Fruit fly (Drosophila melanogaster) whole organism, embryonic: ENCODE results near the gene nAChRalpha5.

Experiments used
- B-H1 ChIP-seq: fragments of 200-800 bp; sonication (Bioruptor generic); IDR thresholded peaks from 3 replicates; pipeline ENCODE4 v1.3.6; 2022; ENCODE audit warnings: missing biosample characterization, missing genetic modification characterization
- CG1024 ChIP-seq: fragments of 200-800 bp; sonication (Bioruptor generic); IDR thresholded peaks from 2 replicates; pipeline ENCODE4 v1.3.6; 2022; ENCODE audit warnings: missing biosample characterization, missing genetic modification characterization
- CG10267 ChIP-seq: fragments of 200-800 bp; sonication (Bioruptor generic); optimal IDR thresholded peaks from 2 replicates; lab custom pipeline; 2018; ENCODE audit warnings: missing biosample characterization, mild to moderate bottlenecking, missing genetic modification characterization, moderate library complexity
- CG10979 ChIP-seq: fragments of 200-800 bp; sonication (Bioruptor generic); optimal IDR thresholded peaks from 2 replicates; lab custom pipeline; 2018; ENCODE audit warnings: missing biosample characterization, mild to moderate bottlenecking, missing genetic modification characterization, moderate library complexity
- CG11696 ChIP-seq: fragments of 200-800 bp; sonication (Bioruptor generic); IDR thresholded peaks from 2 replicates; pipeline ENCODE4 v1.3.6; 2022; ENCODE audit warnings: missing biosample characterization, missing genetic modification characterization
- CG13624 ChIP-seq: fragments of 200-800 bp; sonication (Bioruptor generic); optimal IDR thresholded peaks from 2 replicates; lab custom pipeline; 2016; ENCODE audit warnings: missing biosample characterization, missing genetic modification characterization
- CG15011 ChIP-seq: fragments of 200-800 bp; sonication (Bioruptor generic); optimal IDR thresholded peaks from 3 replicates; lab custom pipeline; 2018; ENCODE audit warnings: missing biosample characterization, mild to moderate bottlenecking, missing genetic modification characterization
- CG18262 ChIP-seq: fragments of 200-800 bp; optimal IDR thresholded peaks from 3 replicates; lab custom pipeline; 2019; ENCODE audit warnings: missing biosample characterization, mild to moderate bottlenecking, missing genetic modification characterization, moderate library complexity
- CG18764 ChIP-seq: fragments of 200-800 bp; sonication (Bioruptor generic); optimal IDR thresholded peaks from 3 replicates; lab custom pipeline; 2016; ENCODE audit warnings: missing biosample characterization, missing genetic modification characterization
- CG2120 ChIP-seq: fragments of 200-800 bp; sonication (Bioruptor generic); optimal IDR thresholded peaks from 3 replicates; lab custom pipeline; 2016; ENCODE audit warnings: missing biosample characterization, missing genetic modification characterization
- CG2889 ChIP-seq: fragments of 200-800 bp; sonication (Bioruptor generic); IDR thresholded peaks from 3 replicates; pipeline ENCODE4 v1.3.6; 2022; ENCODE audit warnings: missing biosample characterization, missing genetic modification characterization
- CG30403 ChIP-seq: fragments of 200-800 bp; sonication (Bioruptor generic); optimal IDR thresholded peaks from 3 replicates; lab custom pipeline; 2016; ENCODE audit warnings: missing biosample characterization, missing genetic modification characterization
- CG31388 ChIP-seq: fragments of 200-800 bp; sonication (Bioruptor generic); optimal IDR thresholded peaks from 2 replicates; lab custom pipeline; 2016; ENCODE audit warnings: missing biosample characterization, missing genetic modification characterization
- CG32532 ChIP-seq: fragments of 200-800 bp; sonication (Bioruptor generic); IDR thresholded peaks from 2 replicates; pipeline ENCODE4 v1.3.6; 2022; ENCODE audit warnings: missing biosample characterization, missing genetic modification characterization
- CG43689 ChIP-seq: fragments of 200-800 bp; sonication (Bioruptor generic); IDR thresholded peaks from 2 replicates; pipeline ENCODE4 v1.3.6; 2022; ENCODE audit warnings: missing biosample characterization, missing genetic modification characterization
- CG4854 ChIP-seq: fragments of 200-800 bp; sonication (Bioruptor generic); optimal IDR thresholded peaks from 2 replicates; lab custom pipeline; 2016; ENCODE audit warnings: missing biosample characterization, missing genetic modification characterization, inconsistent platforms
- CG5180 ChIP-seq: fragments of 200-800 bp; sonication (Bioruptor generic); optimal IDR thresholded peaks from 3 replicates; lab custom pipeline; 2017; ENCODE audit warnings: missing biosample characterization, missing genetic modification characterization, mild to moderate bottlenecking, moderate library complexity, missing genetic modification reagents
- CG5953 ChIP-seq: fragments of 200-800 bp; sonication (Bioruptor generic); IDR thresholded peaks from 2 replicates; pipeline ENCODE4 v1.3.6; 2022; ENCODE audit warnings: missing biosample characterization, missing genetic modification characterization
- CG7372 ChIP-seq: fragments of 200-800 bp; sonication (Bioruptor generic); IDR thresholded peaks from 2 replicates; pipeline ENCODE4 v1.3.6; 2022; ENCODE audit warnings: missing biosample characterization, missing genetic modification characterization
- CG8388 ChIP-seq: fragments of 200-800 bp; sonication (Bioruptor generic); optimal IDR thresholded peaks from 2 replicates; lab custom pipeline; 2019; ENCODE audit warnings: missing biosample characterization, mild to moderate bottlenecking, missing genetic modification characterization, moderate library complexity
- CG8478 ChIP-seq: fragments of >200 bp; optimal IDR thresholded peaks from 2 replicates; lab custom pipeline; 2018
- CG8924 ChIP-seq: fragments of 200-800 bp; optimal IDR thresholded peaks from 3 replicates; lab custom pipeline; 2019; ENCODE audit warnings: missing biosample characterization, mild to moderate bottlenecking, missing genetic modification characterization, moderate library complexity
- Dbx ChIP-seq: fragments of 200-800 bp; sonication (Bioruptor generic); IDR thresholded peaks from 3 replicates; pipeline ENCODE4 v1.3.6; 2022; ENCODE audit warnings: missing biosample characterization, missing genetic modification characterization
- Dek ChIP-seq: fragments of 200-800 bp; sonication (Bioruptor generic); optimal IDR thresholded peaks from 3 replicates; lab custom pipeline; 2019; ENCODE audit warnings: missing biosample characterization, mild to moderate bottlenecking, missing genetic modification characterization, moderate library complexity
- Dip2 ChIP-seq: fragments of 200-800 bp; sonication (Bioruptor generic); IDR thresholded peaks from 2 replicates; pipeline ENCODE4 v1.3.6; 2022; ENCODE audit warnings: missing biosample characterization, missing genetic modification characterization
- Dip3 ChIP-seq: fragments of 200-800 bp; sonication (Bioruptor generic); optimal IDR thresholded peaks from 3 replicates; lab custom pipeline; 2016; ENCODE audit warnings: missing biosample characterization, missing genetic modification characterization
- Ets65A ChIP-seq: fragments of 200-800 bp; sonication (Bioruptor generic); peaks from one replicate; lab custom pipeline; 2016; ENCODE audit warnings: missing biosample characterization, missing genetic modification characterization
- GATAe ChIP-seq: fragments of 200-800 bp; sonication (Bioruptor generic); conservative IDR thresholded peaks from 2 replicates; pipeline ENCODE4 v1.3.6; 2022; ENCODE audit warnings: missing biosample characterization, missing genetic modification characterization
- Hey ChIP-seq: fragments of 200-800 bp; sonication (Bioruptor generic); optimal IDR thresholded peaks from 3 replicates; lab custom pipeline; 2018; ENCODE audit warnings: missing biosample characterization, mild to moderate bottlenecking, missing genetic modification characterization
- Kr ChIP-seq: fragments of 200-800 bp; sonication (Bioruptor generic); optimal IDR thresholded peaks from 2 replicates; lab custom pipeline; 2017; ENCODE audit warnings: missing biosample characterization, mild to moderate bottlenecking, missing genetic modification characterization
- Lhr ChIP-seq: fragments of 200-800 bp; sonication (Bioruptor generic); optimal IDR thresholded peaks from 3 replicates; lab custom pipeline; 2017; ENCODE audit warnings: mild to moderate bottlenecking, missing biosample characterization, missing genetic modification reagents, missing genetic modification characterization
- Med ChIP-seq: fragments of 200-800 bp; sonication (Bioruptor generic); peaks from one replicate; lab custom pipeline; 2016; ENCODE audit warnings: missing biosample characterization, missing genetic modification characterization, mild to moderate bottlenecking, inconsistent platforms, moderate library complexity
- PHDP ChIP-seq: fragments of 200-800 bp; sonication (Bioruptor generic); optimal IDR thresholded peaks from 3 replicates; lab custom pipeline; 2018; ENCODE audit warnings: missing biosample characterization, mild to moderate bottlenecking, missing genetic modification characterization, moderate library complexity
- Ravus ChIP-seq: fragments of 200-800 bp; sonication (Bioruptor generic); IDR thresholded peaks from 2 replicates; pipeline ENCODE4 v1.3.6; 2022; ENCODE audit warnings: missing biosample characterization, missing genetic modification characterization
- Scr ChIP-seq: fragments of 200-800 bp; sonication (Bioruptor generic); IDR thresholded peaks from 2 replicates; pipeline ENCODE4 v1.3.6; 2022; ENCODE audit warnings: missing biosample characterization, missing genetic modification characterization; ENCODE audit not compliant: partially characterized antibody
- Ssrp ChIP-seq: fragments of 200-800 bp; sonication (Bioruptor generic); optimal IDR thresholded peaks from 2 replicates; lab custom pipeline; 2018; ENCODE audit warnings: missing biosample characterization, mild to moderate bottlenecking, missing genetic modification characterization, moderate library complexity
- ap ChIP-seq: fragments of 200-800 bp; sonication (Bioruptor generic); IDR thresholded peaks from 2 replicates; pipeline ENCODE4 v1.3.6; 2022; ENCODE audit warnings: missing biosample characterization, missing genetic modification characterization
- cas ChIP-seq: fragments of 200-800 bp; sonication (Bioruptor generic); IDR thresholded peaks from 2 replicates; pipeline ENCODE4 v1.3.6; 2022; ENCODE audit warnings: missing biosample characterization, missing genetic modification characterization
- dimm ChIP-seq: fragments of 200-800 bp; sonication (Bioruptor generic); IDR thresholded peaks from 2 replicates; pipeline ENCODE4 v1.3.6; 2022; ENCODE audit warnings: missing biosample characterization, missing genetic modification characterization
- disco-r ChIP-seq: fragments of 200-800 bp; sonication (Bioruptor generic); optimal IDR thresholded peaks from 2 replicates; lab custom pipeline; 2016; ENCODE audit warnings: missing biosample characterization, missing genetic modification characterization
- gcm ChIP-seq: fragments of 200-800 bp; sonication (Bioruptor generic); optimal IDR thresholded peaks from 2 replicates; lab custom pipeline; 2019; ENCODE audit warnings: missing biosample characterization, mild to moderate bottlenecking, missing genetic modification characterization, moderate library complexity
- grn ChIP-seq: fragments of 200-800 bp; sonication (Bioruptor generic); optimal IDR thresholded peaks from 3 replicates; lab custom pipeline; 2017; ENCODE audit warnings: missing biosample characterization, missing genetic modification characterization
- gsb ChIP-seq: fragments of 200-800 bp; sonication (Bioruptor generic); IDR thresholded peaks from 2 replicates; pipeline ENCODE4 v1.3.6; 2022; ENCODE audit warnings: missing biosample characterization, missing genetic modification characterization
- hb ChIP-seq: fragments of 200-800 bp; sonication (Bioruptor generic); IDR thresholded peaks from 3 replicates; pipeline ENCODE4 v1.3.6; 2022; ENCODE audit warnings: missing biosample characterization, missing genetic modification characterization; ENCODE audit not compliant: partially characterized antibody
- ken ChIP-seq: fragments of 200-800 bp; sonication (Bioruptor generic); IDR thresholded peaks from 3 replicates; pipeline ENCODE4 v1.3.6; 2022; ENCODE audit warnings: missing biosample characterization, missing genetic modification characterization
- trem ChIP-seq: fragments of 200-800 bp; optimal IDR thresholded peaks from 3 replicates; lab custom pipeline; 2019; ENCODE audit warnings: missing biosample characterization, mild to moderate bottlenecking, missing genetic modification characterization, moderate library complexity
- usp ChIP-seq: fragments of >200 bp; optimal IDR thresholded peaks from 2 replicates; lab custom pipeline; 2017; ENCODE audit warnings: missing biosample characterization, missing genetic modification characterization
- wdn ChIP-seq: fragments of 200-800 bp; sonication (Bioruptor generic); IDR thresholded peaks from 2 replicates; pipeline ENCODE4 v1.3.6; 2022; ENCODE audit warnings: missing biosample characterization, missing genetic modification characterization

Gene nAChRalpha5

dm6 chr2L:14019654-14020053, 20.3 kb upstream of the nAChRalpha5 start:
- TF ChIP-seq Ets65A (GFP tag; lab: Kevin White, UChicago) (peak; percentile 73), CG8478 (peak; percentile 89), Dbx (0 out of 3 replicates have a peak, but pooled peaks have one; percentile 24), Med (GFP tag; lab: Kevin White, UChicago) (peak; percentile 58), dimm (GFP tag; lab: Robert Waterston, UW) (no peak), ken (0 out of 3 replicates have a peak, but pooled peaks have one; percentile 14)
- TF ChIP-seq, all 482 proteins: peak for 5

- no peak for TF ChIP-seq CG8388 (GFP tag; lab: Kevin White, UChicago)
- no peak for TF ChIP-seq CG10267 (tag; lab: Kevin White, UChicago)
- TF ChIP-seq Kr (GFP tag; lab: Kevin White, UChicago): no peak
- no peak for TF ChIP-seq gsb (GFP tag; lab: Robert Waterston, UW)
- TF ChIP-seq CG2120: no peak
- TF ChIP-seq CG31388 (GFP tag; lab: Kevin White, UChicago): no peak
- TF ChIP-seq CG10979 (tag; lab: Kevin White, UChicago): no peak
- no peak for TF ChIP-seq CG32532 (GFP tag; lab: Robert Waterston, UW)
- TF ChIP-seq Dek (tag; lab: Kevin White, UChicago): no peak
- no peak for TF ChIP-seq GATAe
- no peak for TF ChIP-seq CG7372 (GFP tag; lab: Robert Waterston, UW)
- no peak for TF ChIP-seq CG2889 (GFP tag; lab: Robert Waterston, UW)
- no peak for TF ChIP-seq Scr (GFP tag; lab: Robert Waterston, UW)
- no peak for TF ChIP-seq usp
- TF ChIP-seq CG11696 (GFP tag; lab: Robert Waterston, UW): no peak
- TF ChIP-seq CG18764: no peak
- no peak for TF ChIP-seq CG1024
- TF ChIP-seq, all 482 proteins: peak for 0
Observed at dm6 chr2L:14020108-14020507, 19.9 kb upstream of the nAChRalpha5 start, which contains the start of gene NimC3. TSS of gene NimC3 (minus strand) at chr2L:14020208.

- TF ChIP-seq cas (GFP tag; lab: Robert Waterston, UW) (no peak), Lhr (GFP tag; lab: Kevin White, UChicago) (no peak), CG5180 (GFP tag; lab: Kevin White, UChicago) (peak; percentile 98), CG13624 (no peak)
- TF ChIP-seq, all 482 proteins: peak for 1
Observed at dm6 chr2L:14020545-14020874, 19.5 kb upstream of the nAChRalpha5 start.

dm6 chr2L:14020875-14021643, 18.9 kb upstream of the nAChRalpha5 start:
- TF ChIP-seq Hey (tag; lab: Kevin White, UChicago) (no peak), CG30403 (peak; percentile 71), Ravus (no peak), B-H1 (GFP tag; lab: Robert Waterston, UW) (peak; percentile 49), gcm (GFP tag; lab: Kevin White, UChicago) (peak; percentile 17), gsb (GFP tag; lab: Robert Waterston, UW) (no peak), hb (GFP tag; lab: Robert Waterston, UW) (no peak), trem (peak; percentile 22), CG15011 (GFP tag; lab: Kevin White, UChicago) (no peak), PHDP (peak; percentile 62), CG18262 (tag; lab: Kevin White, UChicago) (peak; percentile 93), Dip3 (GFP tag; lab: Kevin White, UChicago) (no peak), CG4854 (peak; percentile 34), CG43689 (GFP tag; lab: Robert Waterston, UW) (0 out of 2 replicates have a peak, but pooled peaks have one; percentile 24), ap (0 out of 2 replicates have a peak, but pooled peaks have one; percentile 5), grn (GFP tag; lab: Kevin White, UChicago) (no peak), wdn (GFP tag; lab: Robert Waterston, UW) (no peak), disco-r (GFP tag; lab: Kevin White, UChicago) (no peak), Dip2 (GFP tag; lab: Robert Waterston, UW) (no peak), CG8924 (peak; percentile 85), CG5953 (GFP tag; lab: Robert Waterston, UW) (no peak), Ssrp (peak; percentile 77)
